Worm (Caenorhabditis elegans): ENCODE data around the gene srg-69.

DNA sequence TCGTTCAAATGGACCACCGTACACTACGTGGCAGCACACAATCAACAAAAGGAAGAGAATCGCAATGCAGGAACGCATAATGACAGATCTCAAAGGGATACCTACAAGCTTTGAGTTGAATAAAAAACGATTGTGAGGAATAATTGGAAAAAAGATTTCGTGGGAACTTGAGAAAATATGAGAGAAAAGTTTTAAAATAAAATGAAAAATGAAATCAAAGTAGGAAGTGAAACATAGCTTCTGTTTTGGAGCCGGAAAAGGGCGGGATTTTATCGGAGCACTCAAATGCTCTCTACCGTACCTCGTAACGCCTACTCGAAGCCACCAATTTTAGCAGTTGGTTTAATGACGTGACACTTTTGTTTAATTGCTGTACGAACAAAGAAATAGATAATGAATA is 10.7 kb upstream of the srg-69 start, which contains the start of gene F09E5.14:
- TF ChIP-seq aly-2 (tag; optimal IDR thresholded peaks at IDR 0.05) (no peak), zfp-2 (tag; optimal IDR thresholded peaks at IDR 0.05) (no peak), Y5F2A.4 (GFP tag; optimal IDR thresholded peaks at IDR 0.05) (no peak), F26F4.8 (GFP tag; conservative IDR thresholded peaks at IDR 0.05) (no peak), fkh-10 (GFP tag; optimal IDR thresholded peaks at IDR 0.05) (no peak), pha-4 (GFP tag; IDR thresholded peaks at IDR 0.05) (no peak), pha-4 (tag; optimal IDR thresholded peaks at IDR 0.05) (no peak)
